Fruit fly (Drosophila melanogaster) whole organism, embryonic: ENCODE results near the gene vari.
A peak's percentile ranks its signal among the peaks of the same experiment; 100 is the strongest.

Experiments
- CG10543 ChIP-seq: fragments of 200-800 bp; sonication (Bioruptor generic); optimal IDR thresholded peaks from 3 replicates; lab custom pipeline; 2017; ENCODE audit warnings: missing biosample characterization, mild to moderate bottlenecking, missing genetic modification characterization, moderate library complexity
- CG13894 ChIP-seq: fragments of 200-800 bp; sonication (Bioruptor generic); optimal IDR thresholded peaks from 3 replicates; lab custom pipeline; 2018; ENCODE audit warnings: missing biosample characterization, mild to moderate bottlenecking, missing genetic modification characterization, moderate library complexity
- CG1529 ChIP-seq: fragments of 200-800 bp; sonication (Bioruptor generic); optimal IDR thresholded peaks from 3 replicates; lab custom pipeline; 2018; ENCODE audit warnings: missing biosample characterization, missing genetic modification characterization
- CG17385 ChIP-seq: fragments of 200-800 bp; sonication (Bioruptor generic); optimal IDR thresholded peaks from 3 replicates; lab custom pipeline; 2018; ENCODE audit warnings: missing biosample characterization, mild to moderate bottlenecking, missing genetic modification characterization
- CG2199 ChIP-seq: fragments of 200-800 bp; sonication (Bioruptor generic); IDR thresholded peaks from 3 replicates; pipeline ENCODE4 v1.3.6; 2022; ENCODE audit warnings: missing biosample characterization, missing genetic modification characterization
- CG31388 ChIP-seq: fragments of 200-800 bp; sonication (Bioruptor generic); optimal IDR thresholded peaks from 2 replicates; lab custom pipeline; 2016; ENCODE audit warnings: missing biosample characterization, missing genetic modification characterization
- CG34376 ChIP-seq: fragments of 200-800 bp; sonication (Bioruptor generic); optimal IDR thresholded peaks from 2 replicates; lab custom pipeline; 2018; ENCODE audit warnings: missing biosample characterization, mild to moderate bottlenecking, missing genetic modification characterization
- CG3726 ChIP-seq: fragments of 200-800 bp; sonication (Bioruptor generic); IDR thresholded peaks from 3 replicates; pipeline ENCODE4, ENCODE4 v1.3.6; 2022; ENCODE audit warnings: missing biosample characterization, missing genetic modification characterization
- CG3838 ChIP-seq: fragments of 200-800 bp; sonication (Bioruptor generic); optimal IDR thresholded peaks from 3 replicates; lab custom pipeline; 2016; ENCODE audit warnings: missing biosample characterization, missing genetic modification characterization
- CG4404 ChIP-seq: fragments of 200-800 bp; sonication (Bioruptor generic); IDR thresholded peaks from 2 replicates; pipeline ENCODE4 v1.3.6; 2022; ENCODE audit warnings: missing biosample characterization, missing genetic modification characterization
- CG6683 ChIP-seq: fragments of 200-800 bp; sonication (Bioruptor generic); optimal IDR thresholded peaks from 2 replicates; lab custom pipeline; 2017; ENCODE audit warnings: missing biosample characterization, mild to moderate bottlenecking, missing genetic modification characterization, missing genetic modification reagents
- CG7271 ChIP-seq: fragments of 200-800 bp; sonication (Bioruptor generic); optimal IDR thresholded peaks from 2 replicates; lab custom pipeline; 2018; ENCODE audit warnings: missing biosample characterization, mild to moderate bottlenecking, missing genetic modification characterization, moderate library complexity
- CG8478 ChIP-seq: fragments of >200 bp; optimal IDR thresholded peaks from 2 replicates; lab custom pipeline; 2018
- CG8924 ChIP-seq: fragments of 200-800 bp; optimal IDR thresholded peaks from 3 replicates; lab custom pipeline; 2019; ENCODE audit warnings: missing biosample characterization, mild to moderate bottlenecking, missing genetic modification characterization, moderate library complexity
- CG9817 ChIP-seq: fragments of 200-800 bp; sonication (Bioruptor generic); optimal IDR thresholded peaks from 2 replicates; lab custom pipeline; 2018; ENCODE audit warnings: missing biosample characterization, mild to moderate bottlenecking, missing genetic modification characterization, moderate library complexity
- CTCF ChIP-seq: fragments of 200-800 bp; sonication (Bioruptor generic); optimal IDR thresholded peaks from 2 replicates; lab custom pipeline; 2017; ENCODE audit warnings: missing biosample characterization, mild to moderate bottlenecking, missing genetic modification characterization, moderate library complexity
- Dfd ChIP-seq, 2 experiments: fragments of >200 bp; optimal IDR thresholded peaks; 2 replicates each; lab custom pipeline; 2017; ENCODE audit warnings: missing biosample characterization in 2 of 2, missing genetic modification characterization in 2 of 2
- GATAe ChIP-seq: fragments of 200-800 bp; sonication (Bioruptor generic); conservative IDR thresholded peaks from 2 replicates; pipeline ENCODE4 v1.3.6; 2022; ENCODE audit warnings: missing biosample characterization, missing genetic modification characterization
- Hey ChIP-seq: fragments of 200-800 bp; sonication (Bioruptor generic); optimal IDR thresholded peaks from 3 replicates; lab custom pipeline; 2018; ENCODE audit warnings: missing biosample characterization, mild to moderate bottlenecking, missing genetic modification characterization
- HmgZ ChIP-seq: fragments of 200-800 bp; sonication (Bioruptor generic); optimal IDR thresholded peaks from 2 replicates; lab custom pipeline; 2018; ENCODE audit warnings: missing biosample characterization, mild to moderate bottlenecking, missing genetic modification characterization
- Kr ChIP-seq: fragments of 200-800 bp; sonication (Bioruptor generic); optimal IDR thresholded peaks from 2 replicates; lab custom pipeline; 2017; ENCODE audit warnings: missing biosample characterization, mild to moderate bottlenecking, missing genetic modification characterization
- Lim3 ChIP-seq: fragments of 200-800 bp; sonication (Bioruptor generic); IDR thresholded peaks from 2 replicates; pipeline ENCODE4 v1.3.6; 2022; ENCODE audit warnings: missing biosample characterization, missing genetic modification characterization
- Optix ChIP-seq: fragments of 200-800 bp; sonication (Bioruptor generic); IDR thresholded peaks from 3 replicates; pipeline ENCODE4 v1.3.6; 2022; ENCODE audit warnings: missing biosample characterization, missing genetic modification characterization
- Pdp1 ChIP-seq, 2 experiments: fragments of 200-800 bp; sonication (Bioruptor generic); optimal IDR thresholded peaks; 3 replicates each; lab custom pipeline; 2016; ENCODE audit warnings: missing biosample characterization in 2 of 2, missing genetic modification characterization in 2 of 2, mild to moderate bottlenecking in 1 of 2, moderate library complexity in 1 of 2
- Rx ChIP-seq: fragments of 200-800 bp; sonication (Bioruptor generic); IDR thresholded peaks from 2 replicates; pipeline ENCODE4 v1.3.6; 2022; ENCODE audit warnings: missing biosample characterization, missing genetic modification characterization
- cato ChIP-seq: fragments of 200-800 bp; sonication (Bioruptor generic); optimal IDR thresholded peaks from 2 replicates; lab custom pipeline; 2016; ENCODE audit warnings: missing biosample characterization, missing genetic modification characterization, borderline replicate concordance
- dan ChIP-seq: fragments of 200-800 bp; sonication (Bioruptor generic); IDR thresholded peaks from 2 replicates; pipeline ENCODE4 v1.3.6; 2022; ENCODE audit warnings: missing biosample characterization, missing genetic modification characterization
- danr ChIP-seq: fragments of 200-800 bp; sonication (Bioruptor generic); IDR thresholded peaks from 2 replicates; pipeline ENCODE4 v1.3.6; 2022; ENCODE audit warnings: missing biosample characterization, missing genetic modification characterization
- exex ChIP-seq: fragments of 200-800 bp; sonication (Bioruptor generic); optimal IDR thresholded peaks from 4 replicates; lab custom pipeline; 2018; ENCODE audit warnings: missing biosample characterization, mild to moderate bottlenecking, missing genetic modification characterization, moderate library complexity
- eyg ChIP-seq: fragments of 200-800 bp; sonication (Bioruptor generic); optimal IDR thresholded peaks from 3 replicates; lab custom pipeline; 2016; ENCODE audit warnings: missing biosample characterization, missing genetic modification characterization
- grn ChIP-seq: fragments of 200-800 bp; sonication (Bioruptor generic); optimal IDR thresholded peaks from 3 replicates; lab custom pipeline; 2017; ENCODE audit warnings: missing biosample characterization, missing genetic modification characterization
- jing ChIP-seq: fragments of 200-800 bp; sonication (Bioruptor generic); optimal IDR thresholded peaks from 2 replicates; lab custom pipeline; 2018; ENCODE audit warnings: missing biosample characterization, mild to moderate bottlenecking, missing genetic modification characterization
- knrl ChIP-seq: fragments of 200-800 bp; sonication (Bioruptor generic); IDR thresholded peaks from 3 replicates; pipeline ENCODE4 v1.3.6; 2022; ENCODE audit warnings: missing biosample characterization, missing genetic modification characterization; ENCODE audit not compliant: partially characterized antibody
- luna ChIP-seq: fragments of 200-800 bp; sonication (Bioruptor generic); optimal IDR thresholded peaks from 2 replicates; lab custom pipeline; 2016; ENCODE audit warnings: missing biosample characterization, missing genetic modification characterization
- mirr ChIP-seq: fragments of 200-800 bp; sonication (Bioruptor generic); optimal IDR thresholded peaks from 3 replicates; lab custom pipeline; 2018; ENCODE audit warnings: missing biosample characterization, mild to moderate bottlenecking, missing genetic modification characterization
- nerfin-2 ChIP-seq: fragments of 200-800 bp; sonication (Bioruptor generic); IDR thresholded peaks from 2 replicates; pipeline ENCODE4 v1.3.6; 2022; ENCODE audit warnings: missing biosample characterization, missing genetic modification characterization; ENCODE audit not compliant: partially characterized antibody
- peb ChIP-seq: fragments of 200-800 bp; sonication (Bioruptor generic); IDR thresholded peaks from 2 replicates; pipeline ENCODE4 v1.3.6; 2022; ENCODE audit warnings: missing biosample characterization, missing genetic modification characterization
- pho ChIP-seq: fragments of 200-800 bp; sonication (Bioruptor generic); optimal IDR thresholded peaks from 2 replicates; lab custom pipeline; 2016; ENCODE audit warnings: missing biosample characterization, missing genetic modification characterization
- sd ChIP-seq: fragments of 200-800 bp; sonication (Bioruptor generic); optimal IDR thresholded peaks from 3 replicates; lab custom pipeline; 2018; ENCODE audit warnings: missing biosample characterization, mild to moderate bottlenecking, missing genetic modification characterization, moderate library complexity
- so ChIP-seq: fragments of 200-800 bp; sonication (Bioruptor generic); IDR thresholded peaks from 3 replicates; pipeline ENCODE4 v1.3.6; 2022; ENCODE audit warnings: missing biosample characterization, missing genetic modification characterization
- stwl ChIP-seq: fragments of 200-800 bp; sonication (Bioruptor generic); optimal IDR thresholded peaks from 3 replicates; lab custom pipeline; 2018; ENCODE audit warnings: missing biosample characterization, mild to moderate bottlenecking, missing genetic modification characterization, moderate library complexity
- sug ChIP-seq: fragments of 200-800 bp; optimal IDR thresholded peaks from 2 replicates; lab custom pipeline; 2019; ENCODE audit warnings: missing biosample characterization, mild to moderate bottlenecking, missing genetic modification characterization, moderate library complexity
- unpg ChIP-seq: fragments of 200-800 bp; sonication (Bioruptor generic); optimal IDR thresholded peaks from 3 replicates; lab custom pipeline; 2018; ENCODE audit warnings: missing biosample characterization, mild to moderate bottlenecking, missing genetic modification characterization, moderate library complexity
- vfl ChIP-seq: fragments of 200-800 bp; sonication (Bioruptor generic); optimal IDR thresholded peaks from 2 replicates; lab custom pipeline; 2016; ENCODE audit warnings: missing biosample characterization, missing genetic modification characterization

The vari gene

DNA sequence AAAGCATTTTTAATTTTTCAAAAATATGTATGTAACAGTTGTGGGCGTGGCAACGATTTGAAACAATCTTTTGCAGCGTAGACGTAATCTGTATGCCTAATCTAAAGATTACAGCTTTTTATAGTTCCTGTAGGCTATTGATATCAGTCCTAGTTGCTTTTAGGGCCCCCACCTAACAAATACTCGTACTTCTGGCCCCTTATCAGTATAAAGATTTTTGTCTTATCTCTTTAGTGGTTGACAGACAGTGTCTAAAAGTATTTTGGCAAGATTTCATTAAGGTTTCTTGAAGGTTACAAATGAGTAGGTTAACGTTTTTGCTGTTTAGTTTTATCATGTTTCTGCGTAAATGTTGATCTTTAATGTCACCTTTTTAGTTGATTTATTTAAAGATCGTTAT lies 31.9 kb upstream of the vari start:
- TF ChIP-seq HmgZ (tag; lab: Kevin White, UChicago) (peak; percentile 21), CG17385 (GFP tag; lab: Kevin White, UChicago) (no peak), CG10543 (GFP tag; lab: Kevin White, UChicago) (peak; percentile 23), exex (tag; lab: Kevin White, UChicago) (peak; percentile 81), sd (tag; lab: Kevin White, UChicago) (peak; percentile 33), luna (GFP tag; lab: Kevin White, UChicago) (no peak), Kr (GFP tag; lab: Kevin White, UChicago) (no peak), grn (GFP tag; lab: Kevin White, UChicago) (peak; percentile 71), Pdp1 (GFP tag; optimal IDR thresholded peaks at IDR 0.05; lab: Kevin White, UChicago) (peak in 1 of 2 experiments; percentile 24), sug (tag; lab: Kevin White, UChicago) (peak; percentile 97), CG13894 (tag; lab: Kevin White, UChicago) (no peak), mirr (GFP tag; lab: Kevin White, UChicago) (peak; percentile 61), cato (GFP tag; lab: Kevin White, UChicago) (no peak), CG34376 (peak; percentile 66), nerfin-2 (GFP tag; lab: Robert Waterston, UW) (no peak), CG1529 (GFP tag; lab: Kevin White, UChicago) (no peak), GATAe (GFP tag; lab: Robert Waterston, UW) (peak; percentile 42; the same call in 1 of the 2 replicates)

dm6 chr2L:20827045-20827444 lies 30.2 kb upstream of the vari start:
- TF ChIP-seq CG31388 (no peak), vfl (GFP tag; lab: Kevin White, UChicago) (no peak), CG9817 (no peak), unpg (GFP tag; lab: Kevin White, UChicago) (no peak), CG3838 (GFP tag; lab: Kevin White, UChicago) (no peak), Rx (GFP tag; lab: Robert Waterston, UW) (no peak), sug (tag; lab: Kevin White, UChicago) (peak; percentile 68), Lim3 (GFP tag; lab: Robert Waterston, UW) (no peak), Hey (tag; lab: Kevin White, UChicago) (no peak), CG8478 (lab: Kevin White, UChicago) (no peak), pho (GFP tag; lab: Kevin White, UChicago) (no peak), mirr (GFP tag; lab: Kevin White, UChicago) (peak; percentile 50), so (GFP tag; lab: Robert Waterston, UW) (no peak), CG3726 (GFP tag; lab: Robert Waterston, UW) (no peak), CG7271 (tag; lab: Kevin White, UChicago) (no peak), Dfd (GFP tag; optimal IDR thresholded peaks at IDR 0.05; lab: Kevin White, UChicago) (no peak), eyg (GFP tag; lab: Kevin White, UChicago) (no peak), CG4404 (no peak), dan (GFP tag; lab: Robert Waterston, UW) (no peak), exex (tag; lab: Kevin White, UChicago) (peak; percentile 68), peb (no peak), CG34376 (peak; percentile 63), CG1529 (GFP tag; lab: Kevin White, UChicago) (no peak), jing (no peak), Optix (no peak)

dm6 chr2L:20826226-20826625 lies 29.4 kb upstream of the vari start:
- TF ChIP-seq CG8924 (tag; lab: Kevin White, UChicago) (no peak), stwl (tag; lab: Kevin White, UChicago) (peak; percentile 30), CG2199 (peak; percentile 85), CG6683 (GFP tag; lab: Kevin White, UChicago) (no peak), knrl (GFP tag; lab: Robert Waterston, UW) (peak; percentile 29; the same call in 1 of the 3 replicates), danr (GFP tag; lab: Robert Waterston, UW) (no peak), CTCF (peak; percentile 91)
